Fruit fly (Drosophila melanogaster): Measurements from ENCODE around the gene ova.

ova gene

DNA sequence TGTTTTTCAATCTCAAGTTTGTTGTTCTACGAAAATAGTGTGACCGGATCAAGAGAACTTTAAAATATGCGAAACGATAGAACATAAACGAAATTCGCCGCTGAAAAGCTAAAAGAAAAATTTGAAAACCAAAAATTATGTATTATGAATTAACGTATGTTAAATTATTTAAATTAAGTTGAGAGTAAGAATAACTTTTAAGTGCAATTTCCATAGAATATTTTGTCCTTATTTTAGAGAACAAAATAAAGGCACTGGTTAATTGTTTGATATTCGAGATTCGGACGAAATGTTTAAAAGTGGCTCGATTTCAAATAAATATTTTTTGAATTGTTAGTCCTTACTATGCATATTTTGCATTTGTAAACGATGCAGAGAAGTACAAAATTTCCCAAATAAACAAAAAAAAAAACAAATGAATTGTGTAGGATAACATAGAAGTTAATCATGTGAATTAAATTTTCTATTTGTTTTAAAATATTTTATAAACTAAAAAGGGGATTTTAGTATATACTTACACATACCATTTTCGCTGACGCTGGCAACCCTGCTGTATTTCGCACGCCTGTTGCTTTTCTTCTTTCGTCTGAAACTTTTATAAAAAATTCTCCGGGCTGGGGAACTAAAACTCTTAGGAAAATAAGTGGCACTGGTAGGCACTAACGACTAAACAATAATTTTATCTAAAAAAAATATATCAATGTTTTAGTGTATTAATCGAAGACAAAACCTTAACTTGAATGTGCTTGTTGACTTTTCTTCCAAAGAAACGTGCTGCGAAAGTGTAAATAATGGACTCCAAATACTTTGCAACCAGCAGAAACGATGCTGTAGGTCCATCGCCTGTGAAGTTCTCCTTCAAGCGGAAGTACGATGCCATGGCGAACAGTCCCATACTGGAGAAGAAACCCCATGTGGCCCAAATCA lies 20.6 kb downstream of the ova start, which contains the start of the genes CG5727 and ath:
Gene CG5727 (minus strand): TSS at position 51 of the 927 bp plus-strand sequence.
Gene ath (plus strand): TSS at position 513 of the 927 bp plus-strand sequence.
- TF ChIP-seq Sin3A (optimal IDR thresholded peaks at IDR 0.05) (no peak), psq (optimal IDR thresholded peaks at IDR 0.05) (no peak), ttk (optimal IDR thresholded peaks at IDR 0.05) (no peak)

DNA sequence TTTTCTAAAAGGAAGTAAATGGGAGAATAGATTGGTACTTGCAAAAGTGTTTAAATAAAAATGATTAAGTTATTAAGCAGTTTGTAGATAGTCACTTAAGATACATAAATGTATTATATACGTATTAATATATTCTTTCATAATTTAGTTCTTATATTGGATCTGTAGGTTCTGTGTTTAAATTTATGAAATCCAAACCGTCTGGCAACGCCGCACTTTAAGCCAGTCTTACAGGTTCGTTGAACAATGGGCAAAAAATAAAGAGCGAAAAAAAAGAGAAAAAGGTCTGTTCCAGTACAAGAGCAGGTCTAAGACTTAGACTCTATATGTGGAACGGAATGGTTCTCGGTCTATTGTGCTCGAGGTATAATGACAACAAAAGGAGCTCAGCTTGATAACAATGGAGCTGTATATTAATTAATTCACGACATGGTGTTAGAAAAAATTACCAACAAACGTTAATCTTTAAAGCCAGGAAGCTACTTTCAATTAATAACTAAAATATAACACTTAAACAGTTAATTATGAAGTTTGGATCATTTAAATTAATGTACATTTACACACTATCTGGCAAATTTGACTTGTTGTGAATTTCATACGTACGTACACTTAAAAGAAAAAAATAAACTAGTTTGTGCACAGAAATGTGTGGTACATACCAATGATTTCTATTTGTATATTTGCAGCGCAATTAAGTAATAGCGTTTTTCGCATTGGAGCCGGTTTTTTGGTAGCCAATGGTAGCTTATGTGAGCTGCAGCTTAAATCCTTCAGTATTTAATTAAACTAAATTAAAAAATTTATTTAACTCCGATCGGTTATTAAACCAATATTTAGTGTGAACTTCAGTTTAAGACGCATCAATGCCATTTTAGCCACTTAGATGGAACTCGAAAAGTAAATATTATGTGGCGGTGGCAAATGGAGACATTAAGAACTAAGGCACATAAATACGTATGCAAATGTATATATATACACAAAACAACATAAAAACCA lies 22.4 kb downstream of the ova start, which contains the start of gene CG5731:
Gene CG5731 (minus strand): TSS at position 946 of the 996 bp plus-strand sequence.
- TF ChIP-seq h (optimal IDR thresholded peaks at IDR 0.05): no peak
- TF ChIP-seq psq (optimal IDR thresholded peaks at IDR 0.05): no peak
- TF ChIP-seq Myc (optimal IDR thresholded peaks at IDR 0.05): no peak
- no peak for TF ChIP-seq insv (optimal IDR thresholded peaks at IDR 0.05)
- no peak for TF ChIP-seq ttk (optimal IDR thresholded peaks at IDR 0.05)

DNA sequence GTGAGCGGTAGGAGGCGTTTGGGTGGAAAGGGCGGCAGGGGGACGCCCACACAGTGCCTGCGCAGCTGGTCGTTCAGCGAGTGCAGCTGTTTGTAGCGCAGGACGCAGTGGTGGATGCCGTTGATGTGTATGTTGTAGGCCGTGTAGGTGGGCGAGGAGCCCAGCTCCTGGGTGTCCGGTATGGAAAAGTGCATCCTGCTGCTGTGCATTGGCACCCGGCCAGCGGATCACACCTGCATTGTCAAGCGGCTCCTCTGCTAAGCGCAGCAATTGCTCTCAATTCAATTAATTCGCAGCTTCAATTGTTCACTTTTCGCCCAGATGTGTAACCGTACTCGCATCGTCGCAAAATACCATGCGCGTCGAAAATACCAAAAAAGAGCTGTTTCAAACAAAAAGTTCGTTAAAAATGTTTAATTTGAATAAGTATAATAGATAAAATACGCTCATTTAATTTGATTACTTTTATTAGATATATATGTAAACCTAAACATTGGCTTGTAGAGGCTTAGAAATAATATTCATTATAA lies 24.8 kb downstream of the ova start, which contains the start of gene Snx17:
Gene Snx17 (minus strand): TSS at position 329 of the 530 bp plus-strand sequence.
- TF ChIP-seq insv (optimal IDR thresholded peaks at IDR 0.05) (no peak), psq (optimal IDR thresholded peaks at IDR 0.05) (no peak)

DNA sequence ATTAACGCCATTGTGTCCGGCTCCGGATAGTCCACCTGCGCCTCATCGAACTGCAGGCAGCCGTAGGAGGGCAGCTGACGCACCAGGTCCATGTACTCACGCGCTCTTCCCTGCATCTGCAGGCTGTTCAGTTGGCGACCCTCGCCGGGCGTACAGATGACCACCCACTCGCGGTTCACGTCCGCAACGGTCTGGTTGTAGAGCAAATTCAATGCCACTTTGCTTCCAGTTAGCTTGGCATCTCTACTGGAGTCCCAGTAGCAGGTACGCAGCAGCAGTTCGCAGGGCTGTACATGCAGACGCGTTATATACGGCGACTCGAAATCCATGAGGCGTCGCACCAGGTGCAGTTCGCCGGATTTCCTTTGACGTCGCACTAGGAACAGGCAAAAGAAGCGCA lies 25.6 kb downstream of the ova start:
- TF ChIP-seq h (optimal IDR thresholded peaks at IDR 0.05): no peak
- peak; percentile 87 for TF ChIP-seq ttk (optimal IDR thresholded peaks at IDR 0.05)

DNA sequence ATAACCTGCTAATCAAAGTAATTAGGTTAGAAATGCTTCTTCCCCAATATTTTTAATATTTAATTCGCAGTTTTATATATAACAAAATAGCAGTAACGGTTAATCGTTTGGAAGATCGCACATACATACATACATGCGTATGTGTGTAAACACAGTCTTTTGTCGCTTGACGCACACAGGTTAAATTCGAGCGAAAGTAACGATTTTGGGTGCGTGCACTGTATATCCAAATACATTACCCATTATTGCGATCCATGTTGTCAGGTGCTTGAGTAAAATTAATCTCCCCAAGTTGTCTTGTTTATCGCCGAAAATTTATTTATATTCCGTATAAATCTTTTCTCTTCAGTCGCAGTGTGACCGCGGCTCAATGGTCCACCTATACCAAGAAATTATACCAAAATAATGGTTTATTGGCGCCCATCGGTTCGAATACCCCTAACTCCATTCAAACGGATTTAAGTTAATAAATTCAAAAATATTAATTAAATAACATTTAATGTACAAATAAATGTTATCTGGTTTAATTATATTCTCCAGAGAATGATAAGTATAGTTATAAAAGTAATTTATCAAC lies 27.5 kb downstream of the ova start, which contains the start of gene CG34159:
Gene CG34159 (minus strand): TSS at position 385 of the 577 bp plus-strand sequence.
- TF ChIP-seq h (optimal IDR thresholded peaks at IDR 0.05) (no peak), Myc (optimal IDR thresholded peaks at IDR 0.05) (no peak), psq (optimal IDR thresholded peaks at IDR 0.05) (no peak), Sin3A (optimal IDR thresholded peaks at IDR 0.05) (no peak), insv (optimal IDR thresholded peaks at IDR 0.05) (no peak), ttk (optimal IDR thresholded peaks at IDR 0.05) (no peak)

DNA sequence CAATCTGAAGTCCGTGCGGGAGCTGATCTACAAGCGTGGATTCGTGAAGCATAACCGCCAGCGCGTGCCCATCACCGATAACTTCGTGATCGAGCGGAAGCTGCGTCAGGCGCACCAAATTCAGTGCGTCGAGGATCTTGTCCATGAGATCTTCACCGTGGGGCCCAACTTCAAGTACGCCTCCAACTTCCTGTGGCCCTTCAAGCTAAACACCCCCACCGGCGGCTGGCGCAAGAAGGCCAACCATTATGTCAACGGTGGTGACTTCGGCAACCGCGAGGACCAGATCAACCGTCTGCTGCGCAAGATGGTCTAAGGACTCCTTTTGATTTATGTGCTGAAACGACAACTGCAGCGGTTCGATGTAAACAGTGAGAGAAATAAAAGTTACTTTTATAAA lies 29.7 kb downstream of the ova start:
- TF ChIP-seq Myc (optimal IDR thresholded peaks at IDR 0.05) (no peak), psq (optimal IDR thresholded peaks at IDR 0.05) (no peak), h (optimal IDR thresholded peaks at IDR 0.05) (no peak), Sin3A (optimal IDR thresholded peaks at IDR 0.05) (no peak), insv (optimal IDR thresholded peaks at IDR 0.05) (no peak), ttk (optimal IDR thresholded peaks at IDR 0.05) (no peak)

DNA sequence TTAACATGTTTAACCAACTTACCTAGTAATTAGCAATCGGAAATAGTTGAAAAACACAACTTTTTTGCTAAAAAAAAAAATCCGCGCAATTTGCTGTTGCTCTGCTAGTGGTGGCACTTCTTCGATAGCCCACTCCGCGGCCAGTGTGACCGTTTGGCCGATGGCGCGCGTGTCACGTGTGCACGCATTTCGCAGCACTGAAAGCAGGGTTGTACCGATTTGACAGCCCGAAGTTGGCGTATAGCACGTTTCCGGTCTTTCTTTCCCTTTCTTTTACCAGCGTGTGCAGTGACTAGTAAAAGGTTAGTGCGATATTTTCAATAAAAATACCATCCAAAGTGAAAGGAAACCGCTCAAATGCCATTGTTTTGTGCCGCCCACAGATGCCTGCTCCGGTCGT lies 30.6 kb downstream of the ova start, which contains the start of the genes Ripalpha and RpL7:
Gene Ripalpha (minus strand): TSS at position 128 of the 400 bp plus-strand sequence.
Gene RpL7 (plus strand): TSS at position 158 of the 400 bp plus-strand sequence.
- TF ChIP-seq ttk (optimal IDR thresholded peaks at IDR 0.05) (no peak), psq (optimal IDR thresholded peaks at IDR 0.05) (no peak), Myc (optimal IDR thresholded peaks at IDR 0.05) (no peak), Sin3A (optimal IDR thresholded peaks at IDR 0.05) (no peak), insv (optimal IDR thresholded peaks at IDR 0.05) (no peak), h (optimal IDR thresholded peaks at IDR 0.05) (no peak)

DNA sequence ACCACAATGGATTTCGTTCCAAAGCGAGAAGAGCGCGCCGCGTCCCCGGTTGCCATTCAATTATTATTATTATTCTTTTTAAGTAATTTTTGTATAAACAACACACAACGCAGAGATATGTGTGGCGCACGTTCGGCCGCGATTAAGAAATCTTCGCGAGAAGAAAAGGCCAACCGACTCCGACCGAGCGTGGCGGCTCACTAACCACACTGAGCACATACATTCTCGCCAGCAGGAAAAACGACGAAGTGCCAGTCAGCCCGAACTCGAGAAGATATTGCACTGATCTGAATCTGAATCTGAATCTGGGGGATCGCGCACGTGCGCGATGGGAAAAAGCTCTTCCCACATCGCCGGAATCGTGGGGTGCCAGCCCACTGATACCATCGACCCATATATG lies 32.6 kb downstream of the ova start, which contains the start of gene Sur:
Gene Sur (minus strand): TSS at position 207 of the 400 bp plus-strand sequence.
- no peak for TF ChIP-seq Sin3A (optimal IDR thresholded peaks at IDR 0.05)
- TF ChIP-seq h (optimal IDR thresholded peaks at IDR 0.05): no peak
- no peak for TF ChIP-seq ttk (optimal IDR thresholded peaks at IDR 0.05)
- TF ChIP-seq insv (optimal IDR thresholded peaks at IDR 0.05): no peak
- no peak for TF ChIP-seq psq (optimal IDR thresholded peaks at IDR 0.05)
- TF ChIP-seq Myc (optimal IDR thresholded peaks at IDR 0.05): no peak

DNA sequence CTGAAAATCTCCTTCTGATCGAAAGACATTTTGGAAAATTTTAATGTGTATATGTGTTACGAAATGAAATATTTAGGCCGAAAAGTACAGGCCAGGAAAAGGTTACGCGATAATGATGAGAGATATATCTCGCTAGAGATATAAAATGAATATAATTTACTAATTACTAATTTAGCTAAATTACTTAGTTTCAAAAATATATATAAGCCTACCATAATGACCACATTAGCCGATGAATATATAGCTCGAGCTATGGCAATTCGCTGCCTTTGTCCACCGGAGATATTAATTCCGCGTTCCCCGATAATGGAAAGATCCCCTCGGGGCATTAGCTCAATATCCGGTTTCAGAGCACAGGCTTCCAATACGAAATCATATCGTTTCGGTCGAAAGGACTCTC lies 40.1 kb downstream of the ova start, which contains the start of gene Fum4:
Gene Fum4 (minus strand): TSS at position 101 of the 400 bp plus-strand sequence.
- no peak for TF ChIP-seq h (optimal IDR thresholded peaks at IDR 0.05)
- TF ChIP-seq Sin3A (optimal IDR thresholded peaks at IDR 0.05): no peak
- no peak for TF ChIP-seq Myc (optimal IDR thresholded peaks at IDR 0.05)

DNA sequence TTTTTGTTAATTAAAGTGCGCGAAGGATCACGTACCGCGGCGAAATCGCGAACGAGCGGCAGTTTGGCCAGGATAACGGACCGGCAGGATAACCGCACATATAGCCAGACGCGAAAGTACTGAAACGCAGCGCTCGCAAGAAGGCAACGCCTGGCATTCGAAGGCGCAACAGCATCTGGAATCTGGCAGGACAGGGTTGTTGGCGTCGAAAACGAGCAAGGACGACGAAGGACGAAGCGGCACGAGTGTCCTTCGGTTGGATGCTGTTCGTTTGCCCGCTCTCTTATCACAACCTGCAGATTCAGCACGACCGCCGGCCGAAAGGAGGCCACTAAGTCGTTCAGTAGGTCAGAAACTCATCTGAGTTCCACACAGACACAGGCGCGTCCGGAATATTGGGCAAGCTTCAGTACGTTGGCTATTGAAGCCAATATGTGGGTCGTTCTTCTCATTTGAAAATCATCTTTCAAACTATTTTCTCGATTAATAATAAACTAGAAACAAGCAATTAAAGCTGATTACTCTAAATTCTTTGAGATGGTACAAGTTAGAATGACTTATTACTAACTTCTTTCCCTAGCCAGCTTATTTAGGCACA lies 51.2 kb downstream of the ova start, which contains the start of gene CG44153:
Gene CG44153 (minus strand): TSS at position 75 of the 598 bp plus-strand sequence.
- TF ChIP-seq Sin3A (optimal IDR thresholded peaks at IDR 0.05) (no peak), ttk (optimal IDR thresholded peaks at IDR 0.05) (no peak), insv (optimal IDR thresholded peaks at IDR 0.05) (no peak), psq (optimal IDR thresholded peaks at IDR 0.05) (no peak), h (optimal IDR thresholded peaks at IDR 0.05) (no peak), Myc (optimal IDR thresholded peaks at IDR 0.05) (no peak)

All from Kc167 (cell line).